Worm (Caenorhabditis elegans) whole organism, L2 larva: ENCODE data around the gene F33G12.3.

Experiments
- F13H6.1 ChIP-seq: sonication (generic microtip); optimal IDR thresholded peaks from 2 replicates; lab custom pipeline; 2016; ENCODE audit warnings: missing genetic modification characterization, missing compliant biosample characterization
- R02D3.7 ChIP-seq: fragments of 150-350 bp; optimal IDR thresholded peaks from 2 replicates; lab custom pipeline; 2014; ENCODE audit warnings: missing biosample characterization, missing genetic modification characterization
- ZK546.5 ChIP-seq: sonication (generic microtip); optimal IDR thresholded peaks from 2 replicates; lab custom pipeline; 2017; ENCODE audit warnings: missing biosample characterization, missing genetic modification characterization
- aly-2 ChIP-seq: fragments of 150-350 bp; optimal IDR thresholded peaks from 2 replicates; lab custom pipeline; 2014; ENCODE audit warnings: missing biosample characterization, missing genetic modification characterization
- ama-1 ChIP-seq: fragments of 150-350 bp; optimal IDR thresholded peaks from 2 replicates; lab custom pipeline; 2018; ENCODE audit warnings: inconsistent platforms
- blmp-1 ChIP-seq: sonication (generic microtip); optimal IDR thresholded peaks from 2 replicates; lab custom pipeline; 2017; ENCODE audit warnings: missing genetic modification characterization, mild to moderate bottlenecking, missing compliant biosample characterization, antibody characterized with exemption, moderate library complexity; ENCODE audit not compliant: insufficient read depth
- ceh-82 ChIP-seq: fragments of 150-350 bp; optimal IDR thresholded peaks from 2 replicates; lab custom pipeline; 2014; ENCODE audit warnings: missing biosample characterization, missing genetic modification characterization
- dmd-4 ChIP-seq: sonication (generic microtip); optimal IDR thresholded peaks from 2 replicates; lab custom pipeline; 2017; ENCODE audit warnings: missing biosample characterization, missing genetic modification characterization
- elt-1 ChIP-seq: fragments of 150-350 bp; optimal IDR thresholded peaks from 2 replicates; lab custom pipeline; 2014; ENCODE audit warnings: missing biosample characterization, missing genetic modification characterization
- elt-3 ChIP-seq: sonication (generic microtip); optimal IDR thresholded peaks from 2 replicates; lab custom pipeline; 2017; ENCODE audit warnings: missing biosample characterization, missing genetic modification characterization
- fos-1 ChIP-seq: fragments of 150-350 bp; optimal IDR thresholded peaks from 2 replicates; lab custom pipeline; 2014; ENCODE audit warnings: missing biosample characterization, missing genetic modification characterization
- gmeb-1 ChIP-seq: fragments of 150-350 bp; optimal IDR thresholded peaks from 2 replicates; lab custom pipeline; 2014; ENCODE audit warnings: missing biosample characterization, missing genetic modification characterization
- lin-11 ChIP-seq: fragments of 150-350 bp; sonication (generic microtip); optimal IDR thresholded peaks from 2 replicates; lab custom pipeline; 2014; ENCODE audit warnings: missing biosample characterization, missing genetic modification characterization, inconsistent platforms, mixed read lengths
- lin-13 ChIP-seq: fragments of 150-350 bp; optimal IDR thresholded peaks from 2 replicates; lab custom pipeline; 2014; ENCODE audit warnings: missing biosample characterization, missing genetic modification reagents, missing genetic modification characterization
- lin-39 ChIP-seq: fragments of 150-350 bp; optimal IDR thresholded peaks from 2 replicates; lab custom pipeline; 2014; ENCODE audit warnings: missing biosample characterization, missing genetic modification reagents, missing genetic modification characterization
- mab-5 ChIP-seq: fragments of 150-350 bp; optimal IDR thresholded peaks from 2 replicates; lab custom pipeline; 2014; ENCODE audit warnings: missing biosample characterization, missing genetic modification characterization
- mdl-1 ChIP-seq, 2 experiments: fragments of 150-350 bp in 1 of 2; sonication (generic microtip) in 1 of 2; optimal IDR thresholded peaks; 2 replicates each; lab custom pipeline; 2017; ENCODE audit warnings: missing biosample characterization in 2 of 2, missing genetic modification characterization in 2 of 2
- nhr-10 ChIP-seq: sonication (generic microtip); optimal IDR thresholded peaks from 2 replicates; lab custom pipeline; 2017; ENCODE audit warnings: missing biosample characterization, missing genetic modification characterization
- nhr-11 ChIP-seq: fragments of 150-350 bp; optimal IDR thresholded peaks from 2 replicates; lab custom pipeline; 2014; ENCODE audit warnings: missing biosample characterization, missing genetic modification characterization
- nhr-129 ChIP-seq: fragments of 150-350 bp; optimal IDR thresholded peaks from 2 replicates; lab custom pipeline; 2014; ENCODE audit warnings: missing biosample characterization, missing genetic modification characterization
- nhr-21 ChIP-seq: fragments of 150-350 bp; optimal IDR thresholded peaks from 2 replicates; lab custom pipeline; 2014; ENCODE audit warnings: missing biosample characterization, missing genetic modification characterization
- nhr-23 ChIP-seq: fragments of 150-350 bp; optimal IDR thresholded peaks from 2 replicates; lab custom pipeline; 2014; ENCODE audit warnings: missing biosample characterization, missing genetic modification reagents, missing genetic modification characterization
- nhr-237 ChIP-seq: fragments of 150-350 bp; optimal IDR thresholded peaks from 2 replicates; lab custom pipeline; 2014; ENCODE audit warnings: missing biosample characterization, missing genetic modification characterization
- nhr-25 ChIP-seq: fragments of 150-350 bp; sonication (generic microtip); optimal IDR thresholded peaks from 3 replicates; lab custom pipeline; 2014; ENCODE audit warnings: missing biosample characterization, missing genetic modification characterization
- nhr-6 ChIP-seq: fragments of 150-350 bp; optimal IDR thresholded peaks from 2 replicates; lab custom pipeline; 2014; ENCODE audit warnings: missing biosample characterization, missing genetic modification characterization
- nhr-77 ChIP-seq: fragments of 150-350 bp; optimal IDR thresholded peaks from 2 replicates; lab custom pipeline; 2014; ENCODE audit warnings: missing biosample characterization, missing genetic modification characterization
- sem-4 ChIP-seq: fragments of 150-350 bp; optimal IDR thresholded peaks from 2 replicates; lab custom pipeline; 2014; ENCODE audit warnings: missing biosample characterization, missing genetic modification reagents, missing genetic modification characterization
- sma-3 ChIP-seq: sonication (generic microtip); optimal IDR thresholded peaks from 2 replicates; lab custom pipeline; 2016; ENCODE audit warnings: missing genetic modification reagents, missing genetic modification characterization, missing compliant biosample characterization
- sma-9 ChIP-seq, 2 experiments: fragments of 150-350 bp in 1 of 2; sonication (generic microtip) in 1 of 2; optimal IDR thresholded peaks; 2 replicates each; lab custom pipeline; 2014 to 2016; ENCODE audit warnings: missing genetic modification characterization in 2 of 2, mild to moderate bottlenecking in 1 of 2, missing biosample characterization in 1 of 2, missing compliant biosample characterization in 1 of 2, missing genetic modification reagents in 1 of 2, moderate library complexity in 1 of 2
- snpc-4 ChIP-seq: fragments of 150-350 bp; optimal IDR thresholded peaks from 2 replicates; lab custom pipeline; 2014; ENCODE audit warnings: missing biosample characterization, missing genetic modification characterization
- unc-39 ChIP-seq: fragments of 150-350 bp; optimal IDR thresholded peaks from 2 replicates; lab custom pipeline; 2014; ENCODE audit warnings: missing biosample characterization, missing genetic modification characterization
- unc-62 ChIP-seq: fragments of 150-350 bp; optimal IDR thresholded peaks from 2 replicates; lab custom pipeline; 2014; ENCODE audit warnings: missing biosample characterization, missing genetic modification reagents, missing genetic modification characterization
- zag-1 ChIP-seq: fragments of 150-350 bp; optimal IDR thresholded peaks from 2 replicates; lab custom pipeline; 2014; ENCODE audit warnings: missing biosample characterization, missing genetic modification characterization
- ztf-1 ChIP-seq: fragments of 200-800 bp; sonication (Bioruptor generic); conservative IDR thresholded peaks from 2 replicates; pipeline ENCODE4 v1.3.6; 2022; ENCODE audit warnings: missing genetic modification characterization, missing compliant biosample characterization
- ztf-4 ChIP-seq: fragments of 150-350 bp; optimal IDR thresholded peaks from 2 replicates; lab custom pipeline; 2014; ENCODE audit warnings: missing biosample characterization, missing genetic modification characterization

F33G12.3 gene

DNA sequence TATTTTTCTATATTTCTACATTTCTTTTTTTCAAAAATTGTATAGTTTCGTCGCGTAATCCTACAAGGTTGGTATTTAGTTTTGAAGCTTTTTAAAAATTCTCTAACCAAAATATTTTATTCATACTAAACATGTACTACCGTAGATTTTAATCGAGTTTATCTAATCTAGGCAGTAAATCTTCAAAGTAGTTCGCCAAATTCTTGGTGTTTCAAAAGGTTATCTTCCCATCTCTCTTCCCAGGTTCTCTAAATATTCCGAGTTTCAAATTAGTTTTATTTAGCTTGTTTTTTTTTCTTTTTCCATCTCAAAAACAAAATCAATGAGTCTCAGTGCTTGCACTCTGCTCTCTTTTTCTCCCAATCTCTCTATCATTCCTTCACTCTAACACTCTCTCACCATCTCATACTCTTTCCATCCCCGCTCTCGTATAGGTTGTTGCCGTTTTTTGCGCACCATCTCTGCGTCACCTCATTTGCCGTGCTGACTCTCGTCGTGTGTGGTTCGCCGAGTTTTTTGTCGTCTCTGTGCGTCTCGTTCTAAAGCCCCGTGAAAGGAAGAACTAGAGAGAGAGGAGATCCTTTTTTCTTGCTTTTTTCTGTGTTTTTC, 16.8 kb downstream of the F33G12.3 start (continued):
- no peak for TF ChIP-seq nhr-6 (tag; lab: Kevin White, UChicago)
- peak; percentile 36 for TF ChIP-seq sma-9 (GFP tag; optimal IDR thresholded peaks at IDR 0.05; lab: Kevin White, UChicago)
- TF ChIP-seq sma-9 (tag; optimal IDR thresholded peaks at IDR 0.05; lab: Kevin White, UChicago): no peak
- peak; percentile 14 for TF ChIP-seq gmeb-1
- no peak for TF ChIP-seq unc-39 (tag; lab: Kevin White, UChicago)
- TF ChIP-seq R02D3.7 (tag; lab: Kevin White, UChicago): no peak
- TF ChIP-seq ceh-82: no peak
- peak; percentile 57 for TF ChIP-seq zag-1
- no peak for TF ChIP-seq nhr-10 (tag; lab: Kevin White, UChicago)
- TF ChIP-seq ztf-4 (tag; lab: Kevin White, UChicago): no peak
- no peak for TF ChIP-seq nhr-77 (tag; lab: Kevin White, UChicago)
- no peak for TF ChIP-seq ztf-1 (GFP tag; lab: Robert Waterston, UW)
- no peak for TF ChIP-seq nhr-237
- peak; percentile 59 for TF ChIP-seq sem-4
- no peak for TF ChIP-seq nhr-11 (tag; lab: Kevin White, UChicago)

- TF ChIP-seq lin-13 (GFP tag; lab: Kevin White, UChicago) (no peak), mab-5 (tag; lab: Kevin White, UChicago) (no peak), sma-3 (GFP tag; lab: Kevin White, UChicago) (no peak), zag-1 (no peak), unc-62 (GFP tag; lab: Kevin White, UChicago) (no peak), ama-1 (lab: Kevin White, UChicago) (no peak), nhr-25 (tag; lab: Kevin White, UChicago) (no peak), nhr-21 (tag; lab: Kevin White, UChicago) (no peak), F13H6.1 (no peak), nhr-23 (no peak), sma-9 (GFP tag; optimal IDR thresholded peaks at IDR 0.05; lab: Kevin White, UChicago) (no peak), sma-9 (tag; optimal IDR thresholded peaks at IDR 0.05; lab: Kevin White, UChicago) (no peak), ceh-82 (no peak), elt-3 (no peak), snpc-4 (no peak), nhr-77 (tag; lab: Kevin White, UChicago) (no peak), mdl-1 (tag; optimal IDR thresholded peaks at IDR 0.05; lab: Kevin White, UChicago) (no peak)
Observed at ce11 chrII:5016144-5016543, 17.7 kb downstream of the F33G12.3 start.

ce11 chrII:5014399-5014798, 19.4 kb downstream of the F33G12.3 start, which contains the start of gene F59A6.2:
F59A6.2 (plus strand) TSS chrII:5014699.
- TF ChIP-seq nhr-23 (no peak), mdl-1 (tag; optimal IDR thresholded peaks at IDR 0.05; lab: Kevin White, UChicago) (no peak), blmp-1 (tag; lab: Kevin White, UChicago) (no peak), nhr-21 (tag; lab: Kevin White, UChicago) (no peak), sma-9 (GFP tag; optimal IDR thresholded peaks at IDR 0.05; lab: Kevin White, UChicago) (no peak), sma-9 (tag; optimal IDR thresholded peaks at IDR 0.05; lab: Kevin White, UChicago) (no peak), ceh-82 (no peak), unc-62 (GFP tag; lab: Kevin White, UChicago) (no peak), ama-1 (lab: Kevin White, UChicago) (no peak), fos-1 (no peak), elt-1 (tag; lab: Kevin White, UChicago) (no peak), lin-11 (tag; lab: Kevin White, UChicago) (no peak), mab-5 (tag; lab: Kevin White, UChicago) (no peak), lin-13 (GFP tag; lab: Kevin White, UChicago) (no peak), gmeb-1 (no peak), nhr-6 (tag; lab: Kevin White, UChicago) (no peak)

- no peak for TF ChIP-seq ztf-1 (GFP tag; lab: Robert Waterston, UW)
- TF ChIP-seq nhr-77 (tag; lab: Kevin White, UChicago): no peak
- TF ChIP-seq nhr-23: no peak
- TF ChIP-seq sma-9 (GFP tag; optimal IDR thresholded peaks at IDR 0.05; lab: Kevin White, UChicago): no peak
- no peak for TF ChIP-seq sma-9 (tag; optimal IDR thresholded peaks at IDR 0.05; lab: Kevin White, UChicago)
- no peak for TF ChIP-seq zag-1
- no peak for TF ChIP-seq elt-3
Observed at ce11 chrII:5011978-5012377, 21.9 kb downstream of the F33G12.3 start, which contains the start of gene F59A6.12. F59A6.12 (minus strand) TSS chrII:5012078.

DNA sequence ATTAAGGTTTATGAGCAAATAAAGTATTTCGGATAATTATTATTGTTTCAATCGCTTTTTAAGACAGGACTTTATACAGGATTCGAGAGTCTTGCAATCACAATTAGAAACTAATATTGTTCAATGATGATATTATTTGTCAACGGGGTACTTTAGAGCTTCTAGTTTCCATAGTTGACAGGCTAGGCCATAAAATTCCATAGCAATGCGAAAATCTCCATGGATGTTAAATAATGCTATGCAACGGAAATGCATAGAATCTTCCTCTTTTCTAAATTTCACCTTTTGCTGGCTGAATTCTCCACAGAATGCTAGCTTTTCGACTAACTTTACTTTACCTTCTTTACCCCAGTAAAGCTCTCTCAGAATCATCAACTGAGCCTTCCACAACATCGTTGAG, 25.8 kb downstream of the F33G12.3 start, which contains the start of gene F59A6.3:
F59A6.3 (plus strand) TSS at position 301 of the 400 bp plus-strand sequence.
- TF ChIP-seq ceh-82: no peak
- TF ChIP-seq blmp-1 (tag; lab: Kevin White, UChicago): no peak
- no peak for TF ChIP-seq lin-11 (tag; lab: Kevin White, UChicago)
- no peak for TF ChIP-seq aly-2 (tag; lab: Kevin White, UChicago)
- no peak for TF ChIP-seq dmd-4 (tag; lab: Kevin White, UChicago)
- no peak for TF ChIP-seq ZK546.5
- no peak for TF ChIP-seq unc-39 (tag; lab: Kevin White, UChicago)
- TF ChIP-seq lin-13 (GFP tag; lab: Kevin White, UChicago): no peak
- TF ChIP-seq sma-9 (GFP tag; optimal IDR thresholded peaks at IDR 0.05; lab: Kevin White, UChicago): no peak
- TF ChIP-seq sma-9 (tag; optimal IDR thresholded peaks at IDR 0.05; lab: Kevin White, UChicago): no peak
- no peak for TF ChIP-seq nhr-129 (tag; lab: Kevin White, UChicago)
- TF ChIP-seq gmeb-1: no peak
- no peak for TF ChIP-seq lin-39 (tag; lab: Kevin White, UChicago)
- no peak for TF ChIP-seq ama-1 (lab: Kevin White, UChicago)
- TF ChIP-seq, all 48 proteins: peak for 0
